Fruit fly (Drosophila melanogaster) whole organism: ENCODE results near the gene usp.

ENCODE experiments used
- CG8478 ChIP-seq: fragments of >200 bp; optimal IDR thresholded peaks from 2 replicates; lab custom pipeline; 2018; ENCODE audit warnings: inconsistent platforms
- Dll ChIP-seq: fragments of >200 bp; optimal IDR thresholded peaks from 2 replicates; lab custom pipeline; 2017
- EcR ChIP-seq, 2 experiments: fragments of >200 bp; optimal IDR thresholded peaks; 2 replicates each; lab custom pipeline; 2017; ENCODE audit warnings: missing biosample characterization in 2 of 2, missing genetic modification characterization in 2 of 2, missing genetic modification reagents in 2 of 2
- pan ChIP-seq: fragments of >200 bp; optimal IDR thresholded peaks from 2 replicates; lab custom pipeline; 2017
- psq ChIP-seq: fragments of >200 bp; optimal IDR thresholded peaks from 2 replicates; lab custom pipeline; 2017
- usp ChIP-seq: fragments of >200 bp; optimal IDR thresholded peaks from 2 replicates; lab custom pipeline; 2017; ENCODE audit warnings: missing biosample characterization, missing genetic modification characterization, mixed read lengths

The usp gene

DNA sequence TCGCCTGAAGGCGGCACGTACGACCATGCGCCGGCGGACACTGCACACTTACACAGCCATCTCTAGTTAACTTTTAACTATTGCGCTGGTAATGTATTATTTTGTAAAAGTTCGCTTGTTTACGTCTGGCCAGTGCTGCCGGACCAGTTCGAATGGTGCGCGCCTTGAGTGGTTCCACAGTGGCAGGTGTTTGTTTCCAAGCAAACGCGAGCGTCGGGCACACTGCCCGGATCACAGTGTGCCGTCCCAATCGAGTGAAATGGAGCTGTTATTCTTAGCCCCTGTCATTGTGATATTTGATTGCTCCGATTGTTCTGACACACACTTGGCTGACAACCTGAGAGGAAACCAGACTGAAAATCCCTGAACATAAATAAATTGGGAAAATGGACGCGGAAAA lies 31.2 kb upstream of the usp start, which contains the start of gene CG4199:
TSS of gene CG4199 (minus strand) at position 159 of the 400 bp plus-strand sequence.
- TF ChIP-seq pan (lab: Kevin White, UChicago): no peak
- TF ChIP-seq CG8478 (lab: Kevin White, UChicago): no peak
- TF ChIP-seq psq (lab: Kevin White, UChicago): no peak
- TF ChIP-seq Dll: no peak
- TF ChIP-seq usp (GFP tag; lab: Kevin White, UChicago): no peak
- no peak for TF ChIP-seq EcR (GFP tag; optimal IDR thresholded peaks at IDR 0.05; lab: Kevin White, UChicago)

DNA sequence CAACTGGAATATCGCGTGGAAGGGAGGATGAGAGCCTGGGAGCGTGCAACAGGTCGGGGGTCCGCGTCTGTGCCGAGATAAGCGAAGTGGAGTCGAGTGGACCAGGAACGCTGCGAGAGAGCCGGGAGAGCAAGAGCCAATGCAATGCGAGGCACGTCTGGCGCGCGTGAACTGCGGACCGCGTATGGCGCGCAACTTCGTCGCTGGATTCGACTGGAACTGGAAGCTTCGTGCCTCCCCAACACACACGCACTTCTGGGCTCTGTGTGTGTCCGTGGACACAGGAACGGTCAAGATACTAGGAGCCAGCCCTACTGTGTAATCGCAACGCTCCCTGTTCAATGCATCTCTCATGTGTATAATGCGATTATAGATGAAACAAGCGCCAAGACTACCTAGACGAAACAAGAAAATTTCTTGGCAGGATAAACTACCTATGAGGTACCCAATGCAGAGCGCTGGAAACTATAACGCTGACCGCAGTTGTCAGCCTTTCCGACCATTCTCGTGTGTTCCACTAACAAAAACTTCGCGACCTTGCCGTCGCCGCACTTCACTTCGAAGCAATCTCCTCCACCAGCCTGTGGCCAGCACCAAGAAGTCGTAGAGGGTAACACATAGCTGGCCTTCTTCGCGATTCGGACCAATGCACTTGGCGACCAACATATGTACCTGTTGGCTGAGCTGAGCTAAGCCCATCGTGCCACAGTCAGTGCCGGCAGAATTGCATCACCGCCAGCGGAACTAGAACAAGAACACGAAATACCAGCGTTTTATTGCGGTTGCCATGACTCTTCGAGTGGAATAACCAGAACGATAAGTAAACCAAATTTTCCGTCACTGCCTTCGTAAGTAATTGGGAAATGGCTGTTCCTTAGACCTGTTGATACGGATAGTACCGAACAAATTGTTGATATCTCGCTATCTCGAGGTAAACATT lies 30.0 kb upstream of the usp start, which contains the start of gene Rtca:
TSS of gene Rtca (plus strand) at position 536 of the 940 bp plus-strand sequence.
- TF ChIP-seq usp (GFP tag; lab: Kevin White, UChicago): no peak
- TF ChIP-seq psq (lab: Kevin White, UChicago): no peak
- TF ChIP-seq Dll: peak; percentile 66

DNA sequence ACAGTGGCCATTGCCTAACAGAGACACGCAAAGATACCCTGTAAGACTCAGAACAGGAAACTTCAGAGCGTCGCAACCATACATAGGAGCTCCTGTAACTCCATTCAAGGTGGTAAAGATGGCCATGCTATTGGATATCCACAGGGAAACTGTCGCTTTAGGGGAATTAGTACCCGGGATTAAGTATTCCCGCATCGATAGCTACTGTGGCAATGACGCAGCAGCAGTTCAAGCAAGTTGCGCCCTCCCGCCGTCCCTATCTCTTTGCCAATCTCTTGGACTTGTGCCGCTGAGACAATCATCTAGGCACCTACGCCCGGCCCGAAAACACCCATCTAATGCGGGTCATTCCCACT lies 28.6 kb upstream of the usp start:
- TF ChIP-seq EcR (GFP tag; optimal IDR thresholded peaks at IDR 0.05; lab: Kevin White, UChicago) (no peak), psq (lab: Kevin White, UChicago) (no peak), CG8478 (lab: Kevin White, UChicago) (no peak), usp (GFP tag; lab: Kevin White, UChicago) (no peak), pan (lab: Kevin White, UChicago) (no peak), Dll (no peak)

DNA sequence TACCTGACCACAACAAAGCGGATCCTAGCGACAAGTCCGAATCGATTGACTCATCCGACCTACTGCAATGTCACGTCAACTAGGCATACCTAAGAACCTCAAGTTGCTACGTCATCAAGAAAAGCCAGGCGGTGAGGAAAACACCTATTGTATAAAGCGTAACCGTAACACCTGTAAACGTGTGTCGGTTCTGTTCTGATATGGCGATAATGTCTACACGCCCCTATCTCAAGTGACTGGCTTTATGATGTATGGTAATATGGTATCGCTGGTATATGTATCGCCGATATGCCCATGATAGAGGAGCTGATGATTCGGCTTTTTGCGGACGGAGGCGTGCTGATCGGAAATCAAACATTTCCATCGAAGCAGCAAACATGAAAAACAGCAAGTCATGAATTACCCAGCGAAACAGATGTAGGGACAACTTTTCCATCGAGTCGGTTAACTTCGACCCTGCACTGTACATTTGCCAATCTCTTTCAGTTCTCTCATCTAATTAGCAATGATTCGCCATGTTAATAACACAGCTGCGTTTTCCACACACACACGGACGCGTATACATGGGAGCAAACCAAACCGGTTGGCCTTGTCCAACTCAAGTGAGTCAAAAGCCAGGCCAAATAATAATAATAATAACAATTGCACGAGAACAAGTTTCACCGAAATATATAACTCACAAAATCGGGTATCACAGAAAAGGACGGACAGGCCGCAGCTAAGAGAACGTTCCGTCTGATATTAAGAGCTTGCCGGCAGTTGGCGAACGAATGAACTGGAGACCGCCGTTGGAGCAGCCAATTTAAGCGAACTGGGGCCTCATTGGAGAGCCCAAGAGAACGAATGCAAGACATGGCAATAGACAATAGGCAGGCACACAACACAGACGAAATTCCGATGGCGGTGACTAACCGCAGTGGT lies 27.9 kb upstream of the usp start:
- TF ChIP-seq usp (GFP tag; lab: Kevin White, UChicago) (no peak), pan (lab: Kevin White, UChicago) (no peak), EcR (GFP tag; optimal IDR thresholded peaks at IDR 0.05; lab: Kevin White, UChicago) (no peak), Dll (no peak), CG8478 (lab: Kevin White, UChicago) (no peak), psq (lab: Kevin White, UChicago) (no peak)

DNA sequence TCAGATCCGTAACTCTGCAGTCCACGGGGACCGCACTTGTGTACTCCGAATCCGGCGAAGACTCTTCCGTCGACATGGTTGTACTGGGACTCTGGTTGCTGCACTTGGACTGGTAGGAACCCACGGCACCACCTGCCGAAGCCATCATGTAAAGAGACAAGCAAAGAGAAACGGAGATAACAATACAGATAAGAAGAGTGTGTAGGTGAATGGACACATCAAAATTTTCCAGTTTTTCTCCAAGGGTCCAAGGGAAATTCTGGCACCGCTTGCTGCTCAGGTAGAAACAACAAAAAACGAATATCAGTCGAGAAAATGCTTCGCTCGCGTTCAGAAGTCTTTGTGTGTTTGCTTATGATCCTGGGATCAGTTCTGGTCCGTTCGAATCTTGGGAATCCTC lies 26.2 kb upstream of the usp start, which contains the start of gene CG4194:
TSS of gene CG4194 (plus strand) at position 301 of the 400 bp plus-strand sequence.
- TF ChIP-seq usp (GFP tag; lab: Kevin White, UChicago) (no peak), CG8478 (lab: Kevin White, UChicago) (no peak), Dll (no peak), psq (lab: Kevin White, UChicago) (no peak)

DNA sequence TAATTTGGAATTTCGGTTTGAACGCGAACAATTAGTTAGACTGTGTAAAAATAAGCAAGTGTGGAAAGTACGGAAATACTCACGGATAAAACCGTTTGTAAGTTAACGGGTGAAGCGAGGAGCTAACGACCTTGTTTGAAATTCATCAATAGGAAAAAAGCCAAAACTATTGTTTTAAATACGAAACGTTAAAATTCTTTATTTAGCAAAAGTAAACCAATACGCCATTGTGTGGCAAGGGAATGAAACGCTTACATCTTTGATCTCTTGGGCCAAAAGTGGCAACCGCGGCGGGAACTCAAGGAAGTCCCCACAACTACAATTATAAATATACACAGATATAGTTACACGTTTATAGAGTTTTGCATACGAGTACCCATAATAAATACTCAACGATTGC lies 24.1 kb upstream of the usp start, which contains the start of gene CG14054:
TSS of gene CG14054 (minus strand) at position 101 of the 400 bp plus-strand sequence.
- TF ChIP-seq pan (lab: Kevin White, UChicago) (no peak), CG8478 (lab: Kevin White, UChicago) (no peak), Dll (no peak), psq (lab: Kevin White, UChicago) (no peak), EcR (GFP tag; optimal IDR thresholded peaks at IDR 0.05; lab: Kevin White, UChicago) (no peak), usp (GFP tag; lab: Kevin White, UChicago) (no peak)

DNA sequence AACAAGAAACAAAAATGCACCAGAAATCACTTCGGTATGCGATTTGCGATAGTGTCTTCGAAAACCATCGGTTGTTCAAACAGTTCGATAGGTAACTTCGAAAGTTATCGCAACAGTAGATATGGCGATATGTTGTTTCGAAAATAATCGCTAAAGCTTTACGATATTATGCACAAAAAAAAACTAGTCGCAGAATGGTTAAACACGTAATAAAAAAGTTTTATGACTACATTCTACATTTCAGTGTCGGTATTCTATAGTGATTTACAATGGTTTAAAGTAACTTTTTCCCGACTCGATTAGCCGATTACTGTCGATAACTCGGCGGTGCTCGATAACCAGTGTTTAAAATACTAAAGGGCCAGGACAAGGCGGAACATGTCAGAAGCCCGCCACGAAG lies 23.0 kb upstream of the usp start, which contains the start of gene CG4281:
TSS of gene CG4281 (minus strand) at position 70 of the 400 bp plus-strand sequence.
- no peak for TF ChIP-seq EcR (GFP tag; optimal IDR thresholded peaks at IDR 0.05; lab: Kevin White, UChicago)
- no peak for TF ChIP-seq usp (GFP tag; lab: Kevin White, UChicago)
- TF ChIP-seq CG8478 (lab: Kevin White, UChicago): no peak
- no peak for TF ChIP-seq pan (lab: Kevin White, UChicago)
- no peak for TF ChIP-seq Dll
- no peak for TF ChIP-seq psq (lab: Kevin White, UChicago)

DNA sequence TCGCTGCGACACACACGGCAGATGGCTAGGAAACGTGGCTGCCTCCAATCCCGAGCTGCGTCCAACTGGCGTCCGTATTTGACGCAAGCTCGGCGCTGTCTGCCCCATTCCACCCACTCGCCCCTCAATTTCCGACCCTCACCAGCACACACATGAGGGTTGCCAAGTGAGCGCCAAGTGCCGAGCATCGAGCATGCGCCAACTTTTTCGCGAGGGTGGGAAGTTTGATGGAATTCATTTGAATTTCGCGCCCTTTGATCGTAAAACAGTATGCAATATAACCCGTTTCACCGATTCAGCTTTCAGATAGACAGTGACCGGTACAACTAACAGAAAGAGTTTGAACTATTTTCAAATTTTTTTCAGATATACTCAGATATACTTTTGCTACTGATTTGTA lies 19.7 kb upstream of the usp start, which contains the start of gene Sik2:
TSS of gene Sik2 (minus strand) at position 67 of the 400 bp plus-strand sequence.
- TF ChIP-seq usp (GFP tag; lab: Kevin White, UChicago): no peak
- TF ChIP-seq CG8478 (lab: Kevin White, UChicago): no peak
- no peak for TF ChIP-seq psq (lab: Kevin White, UChicago)
- TF ChIP-seq Dll: no peak
- no peak for TF ChIP-seq pan (lab: Kevin White, UChicago)
- TF ChIP-seq EcR (GFP tag; optimal IDR thresholded peaks at IDR 0.05; lab: Kevin White, UChicago): no peak

DNA sequence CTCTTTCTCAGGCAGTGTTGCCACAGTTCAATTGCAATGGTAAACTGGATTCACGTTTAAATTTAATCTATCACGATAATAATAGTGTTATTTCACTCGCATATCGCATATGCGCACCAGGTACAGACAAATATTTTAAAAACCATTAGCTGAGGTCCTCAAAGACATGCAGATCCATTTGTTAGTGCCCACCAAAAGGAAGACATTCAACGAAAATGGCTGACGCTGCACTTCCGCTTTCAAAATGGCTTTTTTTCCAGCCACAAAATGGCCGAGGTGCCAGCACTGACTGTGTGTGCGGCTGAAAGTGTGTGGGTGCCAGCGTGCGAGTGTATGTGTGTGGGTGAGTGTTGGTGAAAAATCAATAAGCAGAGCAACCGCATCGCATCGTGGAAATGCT lies 19.0 kb upstream of the usp start:
- TF ChIP-seq Dll (no peak), usp (GFP tag; lab: Kevin White, UChicago) (no peak), EcR (GFP tag; optimal IDR thresholded peaks at IDR 0.05; lab: Kevin White, UChicago) (no peak), psq (lab: Kevin White, UChicago) (no peak), pan (lab: Kevin White, UChicago) (no peak), CG8478 (lab: Kevin White, UChicago) (no peak)

DNA sequence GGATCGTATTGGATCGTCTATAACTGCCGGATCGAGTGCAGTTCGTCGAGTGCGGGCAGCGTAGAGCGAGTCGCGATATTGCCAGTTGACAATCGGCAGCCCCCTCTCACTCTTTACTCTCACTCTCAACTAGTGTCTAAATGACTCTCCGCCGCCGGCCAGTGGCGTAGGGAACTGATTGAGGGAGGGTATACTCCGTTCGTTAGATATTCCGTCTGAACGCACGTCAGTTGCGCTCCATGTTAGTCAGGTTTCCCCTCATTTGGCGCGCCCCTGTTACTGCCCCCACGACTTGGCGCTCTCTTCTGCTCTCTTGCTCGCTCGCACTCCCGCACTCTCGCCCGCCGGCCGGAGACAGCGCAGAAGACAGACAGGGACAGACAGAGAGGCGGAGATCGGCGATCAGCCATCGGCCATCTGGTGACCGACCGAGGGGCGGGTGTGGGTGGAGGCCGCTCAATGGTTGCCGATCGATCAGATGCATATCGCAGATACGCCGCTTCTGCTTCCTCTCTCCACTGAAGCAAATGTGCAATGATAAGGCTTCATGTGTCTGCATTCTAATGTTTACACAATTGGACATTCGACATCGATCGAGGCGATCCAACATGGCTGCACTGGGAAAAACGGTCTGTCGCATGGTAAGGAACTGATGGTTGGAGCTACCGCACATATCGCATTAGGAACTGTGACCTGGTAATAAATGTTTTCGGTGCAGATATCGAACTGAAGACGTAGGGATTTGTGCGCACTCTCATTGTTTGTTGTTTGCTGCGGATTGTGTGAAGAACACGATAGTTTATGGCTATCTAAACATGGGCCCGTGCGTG lies 8.2 kb upstream of the usp start, which contains the start of gene moody:
TSS of gene moody (minus strand) at position 51 of the 830 bp plus-strand sequence.
- no peak for TF ChIP-seq EcR (GFP tag; optimal IDR thresholded peaks at IDR 0.05; lab: Kevin White, UChicago)
- TF ChIP-seq Dll: peak; percentile 93
- TF ChIP-seq CG8478 (lab: Kevin White, UChicago): no peak
- no peak for TF ChIP-seq usp (GFP tag; lab: Kevin White, UChicago)
